Fruit fly (Drosophila melanogaster) whole organism, embryonic: ENCODE data around the gene LysB.

Experiments used
- CG13287 ChIP-seq: fragments of 200-800 bp; sonication (Bioruptor generic); IDR thresholded peaks from 2 replicates; pipeline ENCODE4 v1.3.6; 2022; ENCODE audit warnings: missing biosample characterization, missing genetic modification characterization; ENCODE audit not compliant: partially characterized antibody
- CG13624 ChIP-seq: fragments of 200-800 bp; sonication (Bioruptor generic); optimal IDR thresholded peaks from 2 replicates; lab custom pipeline; 2016; ENCODE audit warnings: missing biosample characterization, missing genetic modification characterization
- CG14014 ChIP-seq: fragments of 200-800 bp; sonication (Bioruptor generic); IDR thresholded peaks from 2 replicates; pipeline ENCODE4 v1.3.6; 2022; ENCODE audit warnings: missing biosample characterization, missing genetic modification characterization
- CG16779 ChIP-seq: fragments of 200-800 bp; sonication (Bioruptor generic); IDR thresholded peaks from 2 replicates; pipeline ENCODE4 v1.3.6; 2022; ENCODE audit warnings: missing biosample characterization, missing genetic modification characterization
- CG16813 ChIP-seq: fragments of 200-800 bp; sonication (Bioruptor generic); IDR thresholded peaks from 3 replicates; pipeline ENCODE4 v1.3.6; 2022; ENCODE audit warnings: missing biosample characterization, missing genetic modification characterization; ENCODE audit not compliant: partially characterized antibody
- CG32772 ChIP-seq: fragments of 200-800 bp; sonication (Bioruptor generic); IDR thresholded peaks from 2 replicates; pipeline ENCODE4 v1.3.6; 2022; ENCODE audit warnings: missing biosample characterization, missing genetic modification characterization
- CG4360 ChIP-seq: fragments of 200-800 bp; sonication (Bioruptor generic); IDR thresholded peaks from 2 replicates; pipeline ENCODE4 v1.3.6; 2022; ENCODE audit warnings: missing biosample characterization, missing genetic modification characterization
- CG4730 ChIP-seq: fragments of 200-800 bp; sonication (Bioruptor generic); IDR thresholded peaks from 2 replicates; pipeline ENCODE4 v1.3.6; 2022; ENCODE audit warnings: missing biosample characterization, missing genetic modification characterization
- CG4854 ChIP-seq: fragments of 200-800 bp; sonication (Bioruptor generic); optimal IDR thresholded peaks from 2 replicates; lab custom pipeline; 2016; ENCODE audit warnings: missing biosample characterization, missing genetic modification characterization, inconsistent platforms
- CG6791 ChIP-seq: fragments of 200-800 bp; sonication (Bioruptor generic); IDR thresholded peaks from 3 replicates; pipeline ENCODE4 v1.3.6; 2022; ENCODE audit warnings: missing biosample characterization, missing genetic modification characterization; ENCODE audit not compliant: partially characterized antibody
- CG6813 ChIP-seq: fragments of 200-800 bp; sonication (Bioruptor generic); optimal IDR thresholded peaks from 2 replicates; lab custom pipeline; 2017; ENCODE audit warnings: missing biosample characterization, missing genetic modification characterization, mild to moderate bottlenecking, moderate library complexity, missing genetic modification reagents
- CG7372 ChIP-seq: fragments of 200-800 bp; sonication (Bioruptor generic); IDR thresholded peaks from 2 replicates; pipeline ENCODE4 v1.3.6; 2022; ENCODE audit warnings: missing biosample characterization, missing genetic modification characterization
- CG7839 ChIP-seq: fragments of 200-800 bp; sonication (Bioruptor generic); optimal IDR thresholded peaks from 3 replicates; lab custom pipeline; 2018; ENCODE audit warnings: missing biosample characterization, mild to moderate bottlenecking, missing genetic modification characterization, moderate library complexity
- CG7963 ChIP-seq: fragments of 200-800 bp; sonication (Bioruptor generic); IDR thresholded peaks from 3 replicates; pipeline ENCODE4 v1.3.6; 2022; ENCODE audit warnings: missing biosample characterization, missing genetic modification characterization; ENCODE audit not compliant: partially characterized antibody
- CG8281 ChIP-seq: fragments of 200-800 bp; sonication (Bioruptor generic); optimal IDR thresholded peaks from 2 replicates; lab custom pipeline; 2018; ENCODE audit warnings: missing biosample characterization, mild to moderate bottlenecking, missing genetic modification characterization, moderate library complexity
- CG8388 ChIP-seq: fragments of 200-800 bp; sonication (Bioruptor generic); optimal IDR thresholded peaks from 2 replicates; lab custom pipeline; 2019; ENCODE audit warnings: missing biosample characterization, mild to moderate bottlenecking, missing genetic modification characterization, moderate library complexity
- HmgD ChIP-seq: fragments of 200-800 bp; sonication (Bioruptor generic); optimal IDR thresholded peaks from 3 replicates; lab custom pipeline; 2016; ENCODE audit warnings: missing biosample characterization, missing genetic modification characterization
- Kr ChIP-seq: fragments of 200-800 bp; sonication (Bioruptor generic); optimal IDR thresholded peaks from 2 replicates; lab custom pipeline; 2017; ENCODE audit warnings: missing biosample characterization, mild to moderate bottlenecking, missing genetic modification characterization
- Lpt ChIP-seq: fragments of >200 bp; optimal IDR thresholded peaks from 2 replicates; lab custom pipeline; 2018; ENCODE audit warnings: missing biosample characterization, missing genetic modification characterization
- Mad ChIP-seq: fragments of 200-800 bp; sonication (Bioruptor generic); optimal IDR thresholded peaks from 2 replicates; lab custom pipeline; 2016; ENCODE audit warnings: missing biosample characterization, missing genetic modification characterization
- Med ChIP-seq: fragments of 200-800 bp; sonication (Bioruptor generic); peaks from one replicate; lab custom pipeline; 2016; ENCODE audit warnings: missing biosample characterization, missing genetic modification characterization, mild to moderate bottlenecking, inconsistent platforms, moderate library complexity
- NK7.1 ChIP-seq: fragments of 200-800 bp; sonication (Bioruptor generic); optimal IDR thresholded peaks from 3 replicates; lab custom pipeline; 2016; ENCODE audit warnings: missing biosample characterization, missing genetic modification characterization
- Nf-YC ChIP-seq: fragments of 200-800 bp; optimal IDR thresholded peaks from 3 replicates; lab custom pipeline; 2019; ENCODE audit warnings: missing biosample characterization, mild to moderate bottlenecking, missing genetic modification characterization, moderate library complexity
- Rfx ChIP-seq: fragments of 200-800 bp; sonication (Bioruptor generic); IDR thresholded peaks from 2 replicates; pipeline ENCODE4 v1.3.6; 2022; ENCODE audit warnings: missing biosample characterization, missing genetic modification characterization
- Scr ChIP-seq: fragments of 200-800 bp; sonication (Bioruptor generic); IDR thresholded peaks from 2 replicates; pipeline ENCODE4 v1.3.6; 2022; ENCODE audit warnings: missing biosample characterization, missing genetic modification characterization; ENCODE audit not compliant: partially characterized antibody
- abd-A ChIP-seq: fragments of 200-800 bp; sonication (Bioruptor generic); optimal IDR thresholded peaks from 3 replicates; lab custom pipeline; 2019; ENCODE audit warnings: missing biosample characterization, mild to moderate bottlenecking, missing genetic modification characterization, moderate library complexity
- al ChIP-seq: fragments of 200-800 bp; sonication (Bioruptor generic); IDR thresholded peaks from 2 replicates; pipeline ENCODE4 v1.3.6; 2022; ENCODE audit warnings: missing biosample characterization, missing genetic modification characterization
- amos ChIP-seq: fragments of 200-800 bp; sonication (Bioruptor generic); IDR thresholded peaks from 2 replicates; pipeline ENCODE4 v1.3.6; 2022; ENCODE audit warnings: missing biosample characterization, missing genetic modification characterization; ENCODE audit not compliant: partially characterized antibody
- ara ChIP-seq: fragments of 200-800 bp; sonication (Bioruptor generic); IDR thresholded peaks from 2 replicates; pipeline ENCODE4 v1.3.6; 2022; ENCODE audit warnings: missing biosample characterization, missing genetic modification characterization
- bigmax ChIP-seq: fragments of 200-800 bp; sonication (Bioruptor generic); optimal IDR thresholded peaks from 2 replicates; lab custom pipeline; 2018; ENCODE audit warnings: missing biosample characterization, mild to moderate bottlenecking, missing genetic modification characterization
- cad ChIP-seq: fragments of >200 bp; optimal IDR thresholded peaks from 2 replicates; lab custom pipeline; 2017; ENCODE audit warnings: missing biosample characterization, missing genetic modification characterization
- chinmo ChIP-seq: fragments of 200-800 bp; sonication (Bioruptor generic); IDR thresholded peaks from 4 replicates; pipeline ENCODE4 v1.3.6; 2022; ENCODE audit warnings: missing biosample characterization, missing genetic modification characterization; ENCODE audit not compliant: partially characterized antibody
- ci ChIP-seq: fragments of 200-800 bp; sonication (Bioruptor generic); IDR thresholded peaks from 3 replicates; pipeline ENCODE4 v1.3.6; 2022; ENCODE audit warnings: missing biosample characterization, missing genetic modification characterization
- danr ChIP-seq: fragments of 200-800 bp; sonication (Bioruptor generic); IDR thresholded peaks from 2 replicates; pipeline ENCODE4 v1.3.6; 2022; ENCODE audit warnings: missing biosample characterization, missing genetic modification characterization
- dpn ChIP-seq, 2 experiments: fragments of 200-800 bp; sonication (Bioruptor generic); optimal IDR thresholded peaks; 3 replicates each; lab custom pipeline; 2016; ENCODE audit warnings: missing biosample characterization in 2 of 2, missing genetic modification characterization in 2 of 2
- emc ChIP-seq: fragments of 200-800 bp; sonication (Bioruptor generic); optimal IDR thresholded peaks from 2 replicates; lab custom pipeline; 2016; ENCODE audit warnings: missing biosample characterization, missing genetic modification characterization
- fd64A ChIP-seq: fragments of 200-800 bp; sonication (Bioruptor generic); optimal IDR thresholded peaks from 3 replicates; lab custom pipeline; 2018; ENCODE audit warnings: missing biosample characterization, mild to moderate bottlenecking, missing genetic modification characterization
- grn ChIP-seq: fragments of 200-800 bp; sonication (Bioruptor generic); optimal IDR thresholded peaks from 3 replicates; lab custom pipeline; 2017; ENCODE audit warnings: missing biosample characterization, missing genetic modification characterization
- ken ChIP-seq: fragments of 200-800 bp; sonication (Bioruptor generic); IDR thresholded peaks from 3 replicates; pipeline ENCODE4 v1.3.6; 2022; ENCODE audit warnings: missing biosample characterization, missing genetic modification characterization
- onecut ChIP-seq: fragments of 200-800 bp; sonication (Bioruptor generic); IDR thresholded peaks from 2 replicates; pipeline ENCODE4 v1.3.6; 2022; ENCODE audit warnings: missing biosample characterization, missing genetic modification characterization
- pan ChIP-seq, 4 experiments: fragments of >200 bp in 3 of 4; fragments of 200-800 bp in 1 of 4; sonication (Bioruptor generic) in 1 of 4; optimal IDR thresholded peaks in 3 of 4; IDR thresholded peaks in 1 of 4; 2 replicates each; pipeline versions ENCODE4 v1.3.6 to Lab custom; 2017 to 2022; ENCODE audit warnings: missing biosample characterization in 2 of 4, missing genetic modification characterization in 2 of 4, mixed read lengths in 1 of 4
- repo ChIP-seq: fragments of 200-800 bp; sonication (Bioruptor generic); optimal IDR thresholded peaks from 2 replicates; lab custom pipeline; 2016; ENCODE audit warnings: missing biosample characterization, missing genetic modification characterization
- salm ChIP-seq: fragments of 200-800 bp; sonication (Bioruptor generic); optimal IDR thresholded peaks from 2 replicates; lab custom pipeline; 2018; ENCODE audit warnings: missing biosample characterization, mild to moderate bottlenecking, missing genetic modification characterization
- sd ChIP-seq: fragments of 200-800 bp; sonication (Bioruptor generic); optimal IDR thresholded peaks from 3 replicates; lab custom pipeline; 2018; ENCODE audit warnings: missing biosample characterization, mild to moderate bottlenecking, missing genetic modification characterization, moderate library complexity
- sens-2 ChIP-seq: fragments of 200-800 bp; sonication (Bioruptor generic); IDR thresholded peaks from 2 replicates; pipeline ENCODE4 v1.3.6; 2022; ENCODE audit warnings: missing biosample characterization, missing genetic modification characterization
- seq ChIP-seq: fragments of 200-800 bp; sonication (Bioruptor generic); IDR thresholded peaks from 2 replicates; pipeline ENCODE4 v1.3.6; 2022; ENCODE audit warnings: missing biosample characterization, missing genetic modification characterization
- slou ChIP-seq: fragments of 200-800 bp; sonication (Bioruptor generic); optimal IDR thresholded peaks from 3 replicates; lab custom pipeline; 2016; ENCODE audit warnings: missing biosample characterization, missing genetic modification characterization
- stwl ChIP-seq: fragments of 200-800 bp; sonication (Bioruptor generic); optimal IDR thresholded peaks from 3 replicates; lab custom pipeline; 2018; ENCODE audit warnings: missing biosample characterization, mild to moderate bottlenecking, missing genetic modification characterization, moderate library complexity
- z ChIP-seq: fragments of 200-800 bp; sonication (Bioruptor generic); IDR thresholded peaks from 3 replicates; pipeline ENCODE4 v1.3.6; 2022; ENCODE audit warnings: missing biosample characterization, missing genetic modification characterization
- zen2 ChIP-seq: fragments of 200-800 bp; sonication (Bioruptor generic); IDR thresholded peaks from 3 replicates; pipeline ENCODE4 v1.3.6; 2022; ENCODE audit warnings: missing biosample characterization, missing genetic modification characterization; ENCODE audit not compliant: partially characterized antibody

Gene LysB

dm6 chr3L:1177085-1177484 is 30.1 kb upstream of the LysB start, which contains the start of gene bab2 (continued):
- peak; percentile 15 for TF ChIP-seq abd-A
- peak; percentile 9 for TF ChIP-seq CG13624 (GFP tag; lab: Kevin White, UChicago)
- TF ChIP-seq Scr (GFP tag; lab: Robert Waterston, UW), result peak; percentile 36
- TF ChIP-seq amos (GFP tag; lab: Robert Waterston, UW), result peak; percentile 43; the same call in 1 of the 2 replicates
- peak; percentile 71 for TF ChIP-seq ci (GFP tag; lab: Robert Waterston, UW)
- TF ChIP-seq CG7963, result peak; percentile 11; the same call in 1 of the 3 replicates
- peak; percentile 30 for TF ChIP-seq cad
- TF ChIP-seq CG13287 (GFP tag; lab: Robert Waterston, UW), result peak; percentile 54; the same call in 1 of the 2 replicates
- TF ChIP-seq seq (GFP tag; lab: Robert Waterston, UW), result peak; percentile 48; the same call in 1 of the 2 replicates
- TF ChIP-seq pan (optimal IDR thresholded peaks at IDR 0.05; lab: Kevin White, UChicago), result no peak
- TF ChIP-seq pan (GFP tag; optimal IDR thresholded peaks at IDR 0.05 in 1 of 2, IDR thresholded peaks at IDR 0.05 in 1 of 2), result peak in 1 of 2 experiments; percentile 11
- TF ChIP-seq CG32772, result no peak
- TF ChIP-seq Med (GFP tag; lab: Kevin White, UChicago), result peak; percentile 90
- TF ChIP-seq grn (GFP tag; lab: Kevin White, UChicago), result peak; percentile 43
- no peak for TF ChIP-seq Mad (GFP tag; lab: Kevin White, UChicago)
- TF ChIP-seq HmgD, result peak; percentile 80
- TF ChIP-seq CG4360 (GFP tag; lab: Robert Waterston, UW), result peak; percentile 100
- no peak for TF ChIP-seq ara (GFP tag; lab: Robert Waterston, UW)
- TF ChIP-seq sd (tag; lab: Kevin White, UChicago), result peak; percentile 47
- TF ChIP-seq al (GFP tag; lab: Robert Waterston, UW), result no peak
- TF ChIP-seq CG4854, result no peak
- TF ChIP-seq CG6791, result no peak; the same call in 2 of the 3 replicates
- TF ChIP-seq CG14014 (GFP tag; lab: Robert Waterston, UW), result peak; percentile 27; the same call in 1 of the 2 replicates
- peak; percentile 28 for TF ChIP-seq stwl (tag; lab: Kevin White, UChicago)
- TF ChIP-seq fd64A (GFP tag; lab: Kevin White, UChicago), result peak; percentile 46
- TF ChIP-seq bigmax (GFP tag; lab: Kevin White, UChicago), result no peak
- TF ChIP-seq CG8281 (tag; lab: Kevin White, UChicago), result no peak
- TF ChIP-seq CG16813 (GFP tag; lab: Robert Waterston, UW), result peak; percentile 8; the same call in 1 of the 3 replicates
- peak; percentile 34; the same call in 1 of the 2 replicates for TF ChIP-seq Rfx (GFP tag; lab: Robert Waterston, UW)
- TF ChIP-seq CG8388 (GFP tag; lab: Kevin White, UChicago), result no peak
- no peak for TF ChIP-seq sens-2 (GFP tag; lab: Robert Waterston, UW)
- TF ChIP-seq CG7372 (GFP tag; lab: Robert Waterston, UW), result no peak
- no peak for TF ChIP-seq CG6813
- peak; percentile 92 for TF ChIP-seq chinmo (GFP tag; lab: Robert Waterston, UW)
- TF ChIP-seq emc (GFP tag; lab: Kevin White, UChicago), result no peak
- TF ChIP-seq dpn (GFP tag; optimal IDR thresholded peaks at IDR 0.05; lab: Kevin White, UChicago), result peak in 1 of 2 experiments; percentile 10
- TF ChIP-seq CG7839 (tag; lab: Kevin White, UChicago), result peak; percentile 1
- TF ChIP-seq slou (GFP tag; lab: Kevin White, UChicago), result no peak
- no peak for TF ChIP-seq CG16779 (GFP tag; lab: Robert Waterston, UW)
- TF ChIP-seq salm (tag; lab: Kevin White, UChicago), result peak; percentile 28
- TF ChIP-seq z (GFP tag; lab: Robert Waterston, UW), result no peak
- no peak for TF ChIP-seq Lpt
- peak; percentile 29; the same call in 2 of the 3 replicates for TF ChIP-seq zen2 (GFP tag; lab: Robert Waterston, UW)
- TF ChIP-seq danr (GFP tag; lab: Robert Waterston, UW), result no peak
- no peak for TF ChIP-seq repo (GFP tag; lab: Kevin White, UChicago)
- TF ChIP-seq Nf-YC (tag; lab: Kevin White, UChicago), result peak; percentile 49
- no peak for TF ChIP-seq NK7.1 (GFP tag; lab: Kevin White, UChicago)
- no peak for TF ChIP-seq CG4730
- TF ChIP-seq ken (GFP tag; lab: Robert Waterston, UW), result no peak
- no peak for TF ChIP-seq Kr (GFP tag; lab: Kevin White, UChicago)
- no peak for TF ChIP-seq onecut
